Fruit fly (Drosophila melanogaster): ENCODE results near the gene eIF4EHP.
A peak's percentile ranks its signal among the peaks of the same experiment; 100 is the strongest.

eIF4EHP gene

DNA sequence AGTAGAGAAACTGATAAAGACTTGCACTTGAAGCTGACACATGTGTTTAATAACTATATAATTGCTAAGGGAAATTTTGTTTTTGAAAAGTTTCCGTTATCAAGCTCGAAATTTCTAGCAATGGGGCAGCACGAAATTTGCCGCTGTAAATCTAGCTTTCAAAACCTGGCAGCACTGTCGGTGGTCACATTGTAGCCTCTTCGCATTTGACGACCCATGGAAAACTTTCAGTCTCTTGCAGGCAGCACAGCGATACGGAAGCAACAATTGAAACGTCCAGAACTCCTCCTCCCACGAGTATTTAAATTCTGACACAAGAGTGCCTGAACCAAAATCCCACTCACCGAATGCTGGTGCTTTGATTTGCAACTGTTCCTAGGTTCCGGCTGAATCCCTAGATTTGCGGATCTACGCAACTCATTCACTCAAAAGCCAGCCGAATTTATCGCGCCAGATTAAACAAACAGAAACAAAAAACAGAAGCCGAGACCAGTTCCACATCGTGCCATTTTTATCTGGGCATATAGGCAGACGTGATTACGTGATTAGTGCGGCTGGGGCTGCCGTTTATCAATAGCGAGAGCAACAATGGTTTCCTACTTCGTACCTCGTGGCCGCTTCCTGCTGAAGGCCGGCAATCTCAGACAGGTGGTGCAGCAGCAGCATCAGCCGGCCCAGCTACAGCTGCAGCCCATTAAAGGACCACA lies 57.1 kb downstream of the eIF4EHP start (continued):
- TF ChIP-seq scrt (GFP tag; optimal IDR thresholded peaks at IDR 0.05) (peak; percentile 1), rib (GFP tag; IDR thresholded peaks at IDR 0.05) (no peak), nau (GFP tag; optimal IDR thresholded peaks at IDR 0.05) (peak; percentile 7), Fer2 (tag; optimal IDR thresholded peaks at IDR 0.05) (no peak), ftz-f1 (GFP tag; optimal IDR thresholded peaks at IDR 0.05) (peak; percentile 13), tup (GFP tag; optimal IDR thresholded peaks at IDR 0.05) (no peak), gro (GFP tag; optimal IDR thresholded peaks at IDR 0.05) (peak; percentile 9), Spps (tag; optimal IDR thresholded peaks at IDR 0.05) (no peak), exex (tag; optimal IDR thresholded peaks at IDR 0.05) (peak; percentile 52), CG16813 (GFP tag; IDR thresholded peaks at IDR 0.05; ENCODE audit: partially characterized antibody) (no peak), Myb (GFP tag; optimal IDR thresholded peaks at IDR 0.05) (peak; percentile 53), pzg (GFP tag; optimal IDR thresholded peaks at IDR 0.05) (peak; percentile 25), HmgD (GFP tag; optimal IDR thresholded peaks at IDR 0.05) (no peak), Ada2b (GFP tag; IDR thresholded peaks at IDR 0.05) (no peak), CG10543 (GFP tag; optimal IDR thresholded peaks at IDR 0.05) (peak; percentile 40), sc (optimal IDR thresholded peaks at IDR 0.05) (no peak), sc (GFP tag; optimal IDR thresholded peaks at IDR 0.05) (no peak), Med (GFP tag) (peak; percentile 81), dmrt11E (tag; optimal IDR thresholded peaks at IDR 0.05) (no peak), CG11695 (GFP tag; IDR thresholded peaks at IDR 0.05) (no peak), bcd (GFP tag; optimal IDR thresholded peaks at IDR 0.05) (no peak), CG6813 (GFP tag; optimal IDR thresholded peaks at IDR 0.05) (no peak), CG3726 (GFP tag; IDR thresholded peaks at IDR 0.05) (no peak), CG5180 (GFP tag; optimal IDR thresholded peaks at IDR 0.05) (no peak), CG4707 (GFP tag; optimal IDR thresholded peaks at IDR 0.05) (no peak), Taf1 (GFP tag; IDR thresholded peaks at IDR 0.05) (no peak), CG4730 (GFP tag; IDR thresholded peaks at IDR 0.05) (0 out of 2 replicates have a peak, but pooled peaks have one; percentile 5), az2 (GFP tag; optimal IDR thresholded peaks at IDR 0.05) (no peak), CG2129 (GFP tag; IDR thresholded peaks at IDR 0.05; ENCODE audit: partially characterized antibody) (no peak), CG2120 (GFP tag; optimal IDR thresholded peaks at IDR 0.05) (peak; percentile 26), wdn (GFP tag; IDR thresholded peaks at IDR 0.05) (no peak), trh (GFP tag; optimal IDR thresholded peaks at IDR 0.05) (no peak), amos (GFP tag; IDR thresholded peaks at IDR 0.05; ENCODE audit: partially characterized antibody) (peak; percentile 11; the same call in 1 of the 2 replicates), caup (GFP tag; optimal IDR thresholded peaks at IDR 0.05; ENCODE audit: severe bottlenecking) (peak; percentile 36), dpn (GFP tag; optimal IDR thresholded peaks at IDR 0.05) (no peak), CG14710 (tag; optimal IDR thresholded peaks at IDR 0.05) (no peak), Atf6 (GFP tag; IDR thresholded peaks at IDR 0.05) (no peak), TFAM (GFP tag; optimal IDR thresholded peaks at IDR 0.05) (no peak), CG7987 (GFP tag; optimal IDR thresholded peaks at IDR 0.05) (no peak), stwl (tag; optimal IDR thresholded peaks at IDR 0.05) (no peak), lmd (GFP tag; IDR thresholded peaks at IDR 0.05) (peak; percentile 33; the same call in 1 of the 2 replicates), Fer1 (GFP tag; optimal IDR thresholded peaks at IDR 0.05) (peak; percentile 63), CG11093 (GFP tag; IDR thresholded peaks at IDR 0.05) (no peak), gce (GFP tag; IDR thresholded peaks at IDR 0.05) (no peak), CG13123 (GFP tag; optimal IDR thresholded peaks at IDR 0.05) (no peak), CG31441 (GFP tag; IDR thresholded peaks at IDR 0.05) (no peak), CG3281 (GFP tag; optimal IDR thresholded peaks at IDR 0.05) (peak; percentile 10), Hmr (GFP tag; optimal IDR thresholded peaks at IDR 0.05) (no peak), CG13624 (GFP tag; optimal IDR thresholded peaks at IDR 0.05) (no peak)
